Worm (Caenorhabditis elegans) whole organism, dauer: ENCODE data around the gene cutl-1.

Source experiments
- unc-62 ChIP-seq: sonication (generic microtip); optimal IDR thresholded peaks from 2 replicates; lab custom pipeline; 2017; ENCODE audit warnings: missing biosample characterization, missing genetic modification reagents, missing genetic modification characterization

cutl-1 gene

DNA sequence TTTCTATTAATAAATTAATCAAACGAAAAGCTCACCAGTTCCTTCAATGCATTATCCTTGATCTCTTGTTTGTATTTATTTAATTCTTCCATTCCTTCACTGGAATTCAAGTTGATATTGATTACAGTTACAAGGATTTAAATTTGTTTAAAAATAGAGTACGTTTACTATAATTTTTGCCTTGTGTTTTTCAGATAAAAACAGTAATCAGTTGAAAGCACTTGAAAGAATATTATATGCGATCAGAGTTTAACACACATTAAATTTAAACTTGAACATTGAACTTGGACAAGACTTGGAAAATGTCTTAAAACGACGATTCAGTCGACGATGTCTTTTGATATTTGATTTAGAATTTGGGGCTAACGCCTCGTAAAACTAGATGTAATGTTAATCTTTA is 11.6 kb upstream of the cutl-1 start, which contains the start of gene F53F1.6:
Gene F53F1.6, minus strand, starts transcription at position 101 of the 400 bp plus-strand sequence.
- no peak for TF ChIP-seq unc-62 (GFP tag; lab: Kevin White, UChicago)

DNA sequence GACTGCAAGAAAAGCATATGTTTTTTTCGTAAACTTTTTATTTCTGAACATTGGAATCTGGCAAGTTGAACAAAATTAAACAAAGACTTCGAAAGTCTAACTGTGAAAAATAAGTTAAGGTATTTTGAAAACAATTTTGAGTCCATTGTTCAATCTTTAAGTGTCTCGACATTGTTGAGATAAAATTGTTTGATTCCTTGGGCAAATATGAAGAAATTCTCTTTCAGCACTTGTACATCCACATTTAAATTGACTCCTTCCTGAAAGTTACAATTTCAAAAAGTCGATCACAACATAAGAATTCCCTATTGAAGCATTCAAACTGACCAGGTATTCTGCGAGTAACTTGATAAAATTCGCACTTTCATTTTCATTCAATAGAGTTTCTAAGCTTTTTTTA is 10.2 kb upstream of the cutl-1 start:
- TF ChIP-seq unc-62 (GFP tag; lab: Kevin White, UChicago) = no peak

DNA sequence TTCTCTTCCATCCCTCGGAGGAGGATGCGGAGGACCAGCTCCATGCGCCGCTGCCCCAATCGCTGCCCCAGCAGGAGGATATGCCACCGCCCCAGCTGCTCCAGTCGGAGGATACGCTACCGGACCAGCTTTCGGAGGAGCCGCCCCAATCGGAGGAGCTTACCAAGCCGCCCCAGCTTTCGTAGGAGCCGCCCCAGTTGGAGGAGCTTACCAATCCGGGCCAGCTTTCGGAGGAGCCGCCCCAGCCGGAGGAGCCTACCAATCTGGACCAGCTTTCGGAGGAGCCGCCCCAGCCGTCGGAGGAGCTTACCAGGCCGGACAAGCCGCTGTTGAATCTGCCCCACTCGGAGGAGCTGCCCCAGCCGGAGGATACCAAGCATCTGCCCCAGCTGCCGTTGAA is 9.5 kb upstream of the cutl-1 start:
- no peak for TF ChIP-seq unc-62 (GFP tag; lab: Kevin White, UChicago)

DNA sequence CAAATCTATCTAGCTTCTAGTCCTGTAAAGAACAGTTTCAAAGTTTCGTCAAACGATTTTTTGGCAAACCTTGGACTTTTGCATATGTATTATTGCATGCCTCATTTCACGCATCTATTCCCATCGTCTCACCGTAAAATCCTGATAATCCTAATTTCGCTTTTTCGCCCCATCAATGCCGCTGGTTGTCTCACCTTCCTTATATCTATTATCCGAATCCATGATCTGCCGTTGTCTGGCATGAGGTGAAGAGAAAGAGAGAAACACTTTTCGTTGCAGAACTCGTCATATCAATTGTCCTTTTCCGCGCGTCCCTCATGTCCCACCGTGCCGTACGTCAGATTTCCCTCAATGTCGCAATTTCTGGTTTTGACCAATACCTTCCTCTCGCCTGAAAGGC is 8.7 kb upstream of the cutl-1 start, which contains the start of gene cut-2:
Gene cut-2, plus strand, starts transcription at position 365 of the 400 bp plus-strand sequence.
- TF ChIP-seq unc-62 (GFP tag; lab: Kevin White, UChicago) = no peak

DNA sequence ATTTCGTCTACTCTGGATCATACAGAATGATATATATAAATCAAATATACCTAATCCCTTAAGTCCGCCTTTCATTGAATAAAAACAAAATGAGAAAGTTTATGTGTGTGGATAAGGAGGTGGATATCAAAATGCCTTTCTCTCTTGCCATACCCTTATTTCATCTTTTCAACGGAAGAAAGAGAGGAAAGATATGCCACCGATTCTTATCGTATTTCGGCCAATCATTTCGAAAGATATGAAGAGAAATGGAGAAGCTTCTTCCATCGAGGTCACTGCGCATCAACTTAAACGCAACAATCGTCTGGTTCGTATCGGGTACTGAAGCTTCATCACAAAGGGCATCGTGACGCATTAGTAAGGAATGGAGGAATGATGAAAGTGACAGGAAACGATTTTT is 7.4 kb upstream of the cutl-1 start:
- no peak for TF ChIP-seq unc-62 (GFP tag; lab: Kevin White, UChicago)

DNA sequence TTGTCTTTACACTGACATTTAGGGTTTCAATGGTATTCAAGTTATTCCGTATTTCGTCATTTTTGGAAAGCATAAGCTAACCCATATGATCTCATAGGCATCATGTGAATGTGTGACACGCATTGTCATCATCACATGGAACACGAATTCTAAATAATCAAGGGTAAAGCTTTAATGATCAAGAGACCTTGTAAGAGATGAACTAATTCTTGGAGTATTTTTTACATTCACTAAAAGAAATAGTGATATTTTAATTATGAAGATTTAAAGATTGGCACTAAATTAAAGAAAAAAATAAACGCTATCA is 6.0 kb upstream of the cutl-1 start:
- no peak for TF ChIP-seq unc-62 (GFP tag; lab: Kevin White, UChicago)

DNA sequence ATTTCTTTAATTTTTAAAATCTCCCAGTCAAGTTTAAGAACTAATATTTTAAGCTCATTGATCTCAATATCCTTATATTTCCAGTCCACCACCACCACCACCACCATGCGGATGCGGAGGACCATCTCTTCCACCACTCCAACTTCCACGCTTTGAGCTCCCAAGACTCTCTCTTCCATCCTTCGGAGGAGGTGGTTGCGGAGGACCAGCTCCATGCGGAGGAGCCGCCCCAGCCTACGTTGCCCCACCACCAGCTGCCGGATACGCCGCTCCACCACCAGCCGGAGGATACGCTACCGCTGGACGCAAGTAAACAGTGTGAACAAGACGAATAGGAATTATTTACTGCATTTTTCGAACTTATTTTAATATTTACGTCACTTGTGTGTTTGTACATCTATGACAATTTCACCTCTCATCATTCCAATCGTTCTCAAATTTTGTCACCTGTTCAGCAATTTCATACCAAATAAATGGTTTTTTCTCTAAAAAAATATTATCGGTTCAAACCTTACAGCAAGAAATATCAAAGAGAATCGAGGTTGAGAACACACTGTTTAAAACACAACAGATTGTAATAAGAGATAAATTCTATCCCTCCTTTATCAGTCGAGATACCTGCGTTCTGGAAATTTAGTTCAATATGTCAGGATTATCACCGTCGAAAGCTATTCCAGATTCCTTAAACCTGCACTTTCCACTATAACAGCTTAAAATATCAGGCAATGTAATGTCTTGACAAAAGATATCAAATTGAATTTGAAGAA is 5.5 kb upstream of the cutl-1 start:
- TF ChIP-seq unc-62 (GFP tag; lab: Kevin White, UChicago) = no peak

DNA sequence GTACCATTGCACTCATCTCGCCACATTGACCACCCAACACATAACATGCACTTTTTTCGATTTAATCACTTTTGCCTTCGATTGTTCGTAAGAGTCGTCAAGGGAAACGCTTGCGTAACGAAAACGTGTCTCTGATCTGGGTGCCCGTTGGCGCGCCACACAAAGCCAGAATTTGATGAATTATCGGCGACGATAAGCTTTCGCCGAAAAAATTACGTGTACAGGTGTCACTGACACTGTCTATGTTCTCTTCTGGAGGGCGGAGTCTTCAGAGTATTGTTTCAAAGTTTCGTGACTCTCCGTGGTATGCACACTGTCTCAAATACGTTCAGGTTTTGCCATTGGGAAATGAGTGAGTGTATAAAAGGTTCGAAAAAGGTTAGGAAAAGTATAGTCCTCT is 4.8 kb upstream of the cutl-1 start, which contains the start of gene F53F1.4:
Gene F53F1.4, plus strand, starts transcription at position 390 of the 400 bp plus-strand sequence.
- no peak for TF ChIP-seq unc-62 (GFP tag; lab: Kevin White, UChicago)

DNA sequence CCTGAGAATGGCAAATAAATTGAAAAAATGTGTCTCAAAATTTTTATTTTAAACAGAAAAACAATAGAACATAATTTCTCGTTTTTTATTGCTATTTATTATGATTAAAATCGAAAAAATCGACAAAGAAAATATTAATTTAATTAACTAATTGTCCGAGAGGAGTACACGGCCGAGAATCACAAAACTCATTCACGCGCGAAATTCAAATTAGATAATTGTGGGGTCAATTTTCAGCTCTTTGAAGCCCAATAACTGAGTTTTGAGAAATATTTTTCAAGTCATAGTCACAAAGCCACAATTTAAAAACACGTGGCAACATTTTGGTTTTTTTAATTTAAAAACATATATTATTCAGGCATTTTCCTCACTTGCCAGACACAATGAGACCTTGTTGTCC is 3.2 kb upstream of the cutl-1 start:
- no peak for TF ChIP-seq unc-62 (GFP tag; lab: Kevin White, UChicago)

DNA sequence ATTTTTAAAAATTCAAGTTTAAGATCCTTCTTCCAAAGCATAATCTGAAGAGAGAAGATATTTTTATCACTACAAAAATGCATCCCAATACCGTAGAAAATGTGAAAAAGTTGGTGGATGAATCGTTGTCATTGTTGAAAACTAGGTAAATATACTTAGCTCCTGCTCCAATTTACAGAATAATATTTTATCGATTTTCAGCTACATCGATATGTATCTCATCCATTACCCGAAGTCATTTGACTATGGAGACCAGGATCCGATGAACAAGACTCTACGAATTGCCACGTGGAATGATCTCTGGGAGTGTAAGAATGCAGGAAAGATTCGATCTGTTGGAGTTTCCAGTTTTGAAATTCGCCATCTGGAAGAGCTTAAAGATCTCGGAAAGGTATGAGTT is 2.5 kb upstream of the cutl-1 start:
- TF ChIP-seq unc-62 (GFP tag; lab: Kevin White, UChicago) = no peak

DNA sequence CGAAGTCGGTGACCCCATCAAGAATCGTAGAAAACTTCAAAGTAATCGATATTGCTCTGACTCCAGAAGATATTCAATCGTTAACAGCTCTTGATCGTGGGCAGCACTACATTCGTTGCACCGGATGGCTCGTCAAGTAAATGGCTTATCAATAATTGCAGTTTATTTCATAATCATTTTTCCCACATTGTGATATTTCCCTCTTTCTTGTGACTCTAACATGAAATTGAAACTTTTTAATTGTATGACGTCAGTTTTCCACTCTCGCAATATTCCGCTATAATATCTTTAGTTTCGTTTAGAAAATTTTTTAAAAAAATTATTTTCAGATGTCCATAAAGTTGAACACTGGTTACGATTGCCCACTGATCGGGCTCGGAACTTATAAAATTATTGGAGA is 2.0 kb upstream of the cutl-1 start, which contains the start of gene F53F1.3:
Gene F53F1.3, plus strand, starts transcription at position 330 of the 400 bp plus-strand sequence.
- TF ChIP-seq unc-62 (GFP tag; lab: Kevin White, UChicago) = no peak

DNA sequence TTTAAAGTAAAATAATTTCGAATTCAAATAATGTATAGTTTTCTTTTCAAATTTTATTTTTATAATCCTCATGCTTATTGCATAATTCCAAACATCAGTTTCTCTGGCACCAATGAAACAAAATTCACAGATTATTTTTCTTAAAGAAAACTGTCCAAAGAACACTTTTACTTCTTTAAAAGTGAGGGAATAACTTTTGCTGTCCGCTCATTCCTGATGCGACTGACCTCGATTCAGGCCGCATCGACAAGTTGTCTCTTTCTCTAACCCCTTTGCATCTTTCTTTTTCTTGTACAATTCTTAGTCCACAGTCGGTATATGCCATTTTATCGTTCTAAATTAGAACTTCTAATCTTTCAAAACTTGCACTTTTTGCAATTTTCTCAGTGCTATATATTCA is 597 bp upstream of the cutl-1 start, which contains the start of gene F53F1.2:
Gene F53F1.2, plus strand, starts transcription at position 306 of the 400 bp plus-strand sequence.
- TF ChIP-seq unc-62 (GFP tag; lab: Kevin White, UChicago) = no peak

DNA sequence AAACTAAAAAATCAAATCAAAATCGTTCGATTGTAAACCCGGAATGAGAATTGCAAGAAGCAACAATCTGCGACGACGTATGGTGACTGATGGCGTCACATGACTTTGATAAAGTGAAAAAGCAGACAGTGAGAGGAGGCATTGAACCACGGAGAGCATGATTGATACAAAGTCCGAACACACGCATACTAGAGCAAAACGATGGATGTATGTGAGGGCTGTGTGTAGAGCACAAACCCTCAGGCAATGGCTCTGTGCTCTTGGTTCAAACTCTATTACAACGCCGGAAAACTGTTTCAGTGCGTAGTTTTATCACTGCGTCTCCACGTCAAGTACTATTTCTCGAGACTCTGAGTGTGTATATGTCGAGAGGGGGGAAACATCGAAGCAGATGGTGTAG is 3.4 kb downstream of the cutl-1 start:
- no peak for TF ChIP-seq unc-62 (GFP tag; lab: Kevin White, UChicago)

DNA sequence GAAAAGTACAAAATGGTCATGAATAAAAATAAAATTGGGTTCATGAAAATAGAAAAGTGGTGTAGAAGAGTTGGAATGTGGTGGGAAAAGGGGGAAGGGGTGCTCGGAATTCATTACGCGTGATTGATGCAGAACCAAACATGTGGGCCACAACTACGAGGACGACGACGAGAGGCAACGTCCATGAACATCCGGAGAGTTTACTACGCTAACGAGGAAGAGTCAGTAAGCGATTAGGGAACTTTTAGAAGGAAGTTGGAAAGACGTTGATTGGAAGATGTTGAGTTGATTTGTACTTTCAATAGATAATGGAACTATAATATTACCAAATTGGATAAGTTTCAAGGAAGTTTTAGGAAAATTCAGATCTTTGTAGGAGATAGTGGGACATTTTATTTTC is 4.2 kb downstream of the cutl-1 start:
- no peak for TF ChIP-seq unc-62 (GFP tag; lab: Kevin White, UChicago)

DNA sequence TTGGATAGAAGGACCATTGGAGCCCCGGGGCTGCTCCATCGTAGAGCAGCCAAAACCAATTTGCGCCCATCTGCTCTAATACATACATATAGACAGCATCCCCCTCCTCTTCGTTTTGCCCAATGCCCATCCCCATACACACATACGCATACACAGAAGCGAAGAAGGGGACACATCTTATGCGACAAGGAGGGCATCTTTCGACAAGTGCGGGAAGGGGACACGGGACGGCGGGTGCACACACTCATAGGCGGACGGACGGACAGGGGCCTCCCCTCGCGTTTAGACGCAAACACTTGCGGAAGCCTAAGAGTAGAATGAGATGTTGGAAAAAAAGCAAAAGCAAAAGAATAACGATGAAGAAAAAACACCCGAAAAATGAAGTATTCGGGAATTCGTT is 9.5 kb downstream of the cutl-1 start:
- no peak for TF ChIP-seq unc-62 (GFP tag; lab: Kevin White, UChicago)

DNA sequence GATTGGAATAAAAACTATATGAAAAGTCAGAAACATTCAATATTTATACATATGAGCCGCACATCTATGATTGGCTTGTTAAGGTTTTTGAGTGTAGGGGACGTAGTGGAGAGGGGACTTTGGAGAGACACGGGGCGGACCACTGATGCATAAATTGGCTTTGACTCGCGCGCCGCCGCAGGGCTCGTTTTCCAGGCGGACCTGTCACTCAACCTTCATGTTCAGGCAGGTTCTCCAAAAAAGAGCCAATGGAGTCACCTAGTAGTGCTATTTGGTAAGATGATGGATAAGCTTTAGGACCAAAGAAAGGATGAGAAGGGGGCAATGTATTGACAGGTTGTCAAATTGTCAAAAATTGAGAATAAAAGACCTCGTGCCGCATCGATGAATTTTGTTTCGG is 10.9 kb downstream of the cutl-1 start:
- TF ChIP-seq unc-62 (GFP tag; lab: Kevin White, UChicago) = no peak

DNA sequence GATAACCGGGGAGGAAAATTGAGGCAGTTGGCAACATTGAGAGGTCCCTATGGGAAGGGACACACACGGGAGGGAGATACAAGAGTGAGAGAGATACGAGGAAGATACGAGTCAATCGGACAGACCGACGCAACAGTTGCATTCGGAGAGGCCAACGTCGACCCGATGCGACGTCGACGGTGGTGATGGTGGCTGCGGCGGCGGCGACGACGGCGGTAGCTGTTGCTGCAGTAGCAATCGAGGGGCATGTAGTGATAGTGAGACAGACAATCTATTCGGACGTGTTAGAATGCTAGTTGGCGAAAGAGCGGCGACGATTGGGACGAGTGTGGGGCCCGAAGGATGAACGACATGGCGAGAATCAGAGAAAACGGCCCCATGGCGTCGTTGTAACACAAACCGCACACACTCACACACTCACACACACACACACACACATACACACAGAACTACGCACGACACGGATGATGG is 12.5 kb downstream of the cutl-1 start:
- no peak for TF ChIP-seq unc-62 (GFP tag; lab: Kevin White, UChicago)
